Fruit fly (Drosophila melanogaster) whole organism, embryonic: ENCODE data around the gene Lsp1alpha.

Experiments used
- Aef1 ChIP-seq: fragments of 200-800 bp; sonication (Bioruptor generic); IDR thresholded peaks from 3 replicates; pipeline ENCODE4 v1.3.6; 2022; ENCODE audit warnings: missing biosample characterization, missing genetic modification characterization
- Bteb2 ChIP-seq: fragments of 200-800 bp; sonication (Bioruptor generic); optimal IDR thresholded peaks from 2 replicates; lab custom pipeline; 2016; ENCODE audit warnings: missing biosample characterization, missing genetic modification characterization
- CG10267 ChIP-seq: fragments of 200-800 bp; sonication (Bioruptor generic); optimal IDR thresholded peaks from 2 replicates; lab custom pipeline; 2018; ENCODE audit warnings: missing biosample characterization, mild to moderate bottlenecking, missing genetic modification characterization, moderate library complexity
- CG11398 ChIP-seq: fragments of 200-800 bp; sonication (Bioruptor generic); optimal IDR thresholded peaks from 2 replicates; lab custom pipeline; 2016; ENCODE audit warnings: missing biosample characterization, missing genetic modification characterization
- CG11560 ChIP-seq: fragments of 200-800 bp; sonication (Bioruptor generic); IDR thresholded peaks from 3 replicates; pipeline ENCODE4 v1.3.6; 2022; ENCODE audit warnings: missing biosample characterization, missing genetic modification characterization
- CG12769 ChIP-seq: fragments of 200-800 bp; sonication (Bioruptor generic); optimal IDR thresholded peaks from 2 replicates; lab custom pipeline; 2019; ENCODE audit warnings: missing biosample characterization, mild to moderate bottlenecking, missing genetic modification characterization, moderate library complexity
- CG14710 ChIP-seq: fragments of 200-800 bp; sonication (Bioruptor generic); optimal IDR thresholded peaks from 3 replicates; lab custom pipeline; 2019; ENCODE audit warnings: missing biosample characterization, mild to moderate bottlenecking, missing genetic modification characterization, moderate library complexity
- CG14965 ChIP-seq: fragments of 200-800 bp; sonication (Bioruptor generic); optimal IDR thresholded peaks from 2 replicates; lab custom pipeline; 2016; ENCODE audit warnings: missing biosample characterization, missing genetic modification characterization, borderline replicate concordance
- CG1529 ChIP-seq: fragments of 200-800 bp; sonication (Bioruptor generic); optimal IDR thresholded peaks from 3 replicates; lab custom pipeline; 2018; ENCODE audit warnings: missing biosample characterization, missing genetic modification characterization
- CG1647 ChIP-seq: fragments of 200-800 bp; sonication (Bioruptor generic); optimal IDR thresholded peaks from 3 replicates; lab custom pipeline; 2016; ENCODE audit warnings: missing biosample characterization, missing genetic modification characterization
- CG2129 ChIP-seq: fragments of 200-800 bp; sonication (Bioruptor generic); IDR thresholded peaks from 2 replicates; pipeline ENCODE4 v1.3.6; 2022; ENCODE audit warnings: missing biosample characterization, missing genetic modification characterization; ENCODE audit not compliant: partially characterized antibody
- CG2202 ChIP-seq: fragments of 200-800 bp; sonication (Bioruptor generic); optimal IDR thresholded peaks from 2 replicates; lab custom pipeline; 2018; ENCODE audit warnings: missing biosample characterization, mild to moderate bottlenecking, missing genetic modification characterization
- CG3726 ChIP-seq: fragments of 200-800 bp; sonication (Bioruptor generic); IDR thresholded peaks from 3 replicates; pipeline ENCODE4, ENCODE4 v1.3.6; 2022; ENCODE audit warnings: missing biosample characterization, missing genetic modification characterization
- CG42726 ChIP-seq: fragments of 200-800 bp; sonication (Bioruptor generic); IDR thresholded peaks from 2 replicates; pipeline ENCODE4 v1.3.6; 2022; ENCODE audit warnings: missing biosample characterization, missing genetic modification characterization; ENCODE audit not compliant: partially characterized antibody
- CG5245 ChIP-seq: fragments of 200-800 bp; sonication (Bioruptor generic); optimal IDR thresholded peaks from 3 replicates; lab custom pipeline; 2016; ENCODE audit warnings: missing biosample characterization, missing genetic modification characterization
- CG6254 ChIP-seq: fragments of 200-800 bp; sonication (Bioruptor generic); optimal IDR thresholded peaks from 3 replicates; lab custom pipeline; 2017; ENCODE audit warnings: mild to moderate bottlenecking, missing biosample characterization, missing genetic modification reagents, missing genetic modification characterization
- CG8388 ChIP-seq: fragments of 200-800 bp; sonication (Bioruptor generic); optimal IDR thresholded peaks from 2 replicates; lab custom pipeline; 2019; ENCODE audit warnings: missing biosample characterization, mild to moderate bottlenecking, missing genetic modification characterization, moderate library complexity
- CG9609 ChIP-seq: fragments of 200-800 bp; sonication (Bioruptor generic); optimal IDR thresholded peaks from 3 replicates; lab custom pipeline; 2016; ENCODE audit warnings: missing biosample characterization, missing genetic modification characterization
- CTCF ChIP-seq: fragments of 200-800 bp; sonication (Bioruptor generic); optimal IDR thresholded peaks from 2 replicates; lab custom pipeline; 2017; ENCODE audit warnings: missing biosample characterization, mild to moderate bottlenecking, missing genetic modification characterization, moderate library complexity
- Chrac-16 ChIP-seq: fragments of 200-800 bp; sonication (Bioruptor generic); optimal IDR thresholded peaks from 3 replicates; lab custom pipeline; 2016; ENCODE audit warnings: missing biosample characterization, missing genetic modification characterization
- HLH54F ChIP-seq: fragments of 200-800 bp; sonication (Bioruptor generic); optimal IDR thresholded peaks from 3 replicates; lab custom pipeline; 2016; ENCODE audit warnings: missing biosample characterization, missing genetic modification characterization
- HmgD ChIP-seq: fragments of 200-800 bp; sonication (Bioruptor generic); optimal IDR thresholded peaks from 3 replicates; lab custom pipeline; 2016; ENCODE audit warnings: missing biosample characterization, missing genetic modification characterization
- Myb ChIP-seq: fragments of 200-800 bp; sonication (Bioruptor generic); optimal IDR thresholded peaks from 2 replicates; lab custom pipeline; 2016; ENCODE audit warnings: missing biosample characterization, missing genetic modification characterization
- Nf-YB ChIP-seq: fragments of 200-800 bp; sonication (Bioruptor generic); optimal IDR thresholded peaks from 3 replicates; lab custom pipeline; 2019; ENCODE audit warnings: missing biosample characterization, mild to moderate bottlenecking, missing genetic modification characterization, moderate library complexity
- Nf-YC ChIP-seq: fragments of 200-800 bp; optimal IDR thresholded peaks from 3 replicates; lab custom pipeline; 2019; ENCODE audit warnings: missing biosample characterization, mild to moderate bottlenecking, missing genetic modification characterization, moderate library complexity
- Opbp ChIP-seq: fragments of 200-800 bp; sonication (Bioruptor generic); IDR thresholded peaks from 3 replicates; pipeline ENCODE4 v1.3.6; 2022; ENCODE audit warnings: missing biosample characterization, missing genetic modification characterization; ENCODE audit not compliant: partially characterized antibody
- Ravus ChIP-seq: fragments of 200-800 bp; sonication (Bioruptor generic); IDR thresholded peaks from 2 replicates; pipeline ENCODE4 v1.3.6; 2022; ENCODE audit warnings: missing biosample characterization, missing genetic modification characterization
- Scr ChIP-seq: fragments of 200-800 bp; sonication (Bioruptor generic); IDR thresholded peaks from 2 replicates; pipeline ENCODE4 v1.3.6; 2022; ENCODE audit warnings: missing biosample characterization, missing genetic modification characterization; ENCODE audit not compliant: partially characterized antibody
- Side ChIP-seq: fragments of 200-800 bp; sonication (Bioruptor generic); optimal IDR thresholded peaks from 2 replicates; lab custom pipeline; 2016; ENCODE audit warnings: missing biosample characterization, missing genetic modification characterization
- Trl ChIP-seq, 3 experiments: fragments of >200 bp in 2 of 3; fragments of 200-800 bp in 1 of 3; sonication (Bioruptor generic) in 1 of 3; optimal IDR thresholded peaks; 2 replicates in 1 of 3; 3 replicates in 2 of 3; lab custom pipeline; 2016 to 2017; ENCODE audit warnings: missing biosample characterization in 1 of 3, missing genetic modification characterization in 1 of 3
- ara ChIP-seq: fragments of 200-800 bp; sonication (Bioruptor generic); IDR thresholded peaks from 2 replicates; pipeline ENCODE4 v1.3.6; 2022; ENCODE audit warnings: missing biosample characterization, missing genetic modification characterization
- br ChIP-seq: fragments of >200 bp; optimal IDR thresholded peaks from 2 replicates; lab custom pipeline; 2017
- dan ChIP-seq: fragments of 200-800 bp; sonication (Bioruptor generic); IDR thresholded peaks from 2 replicates; pipeline ENCODE4 v1.3.6; 2022; ENCODE audit warnings: missing biosample characterization, missing genetic modification characterization
- dysf ChIP-seq: fragments of 200-800 bp; sonication (Bioruptor generic); IDR thresholded peaks from 3 replicates; pipeline ENCODE4 v1.3.6; 2022; ENCODE audit warnings: missing biosample characterization, missing genetic modification characterization
- ewg ChIP-seq: fragments of 200-800 bp; sonication (Bioruptor generic); optimal IDR thresholded peaks from 3 replicates; lab custom pipeline; 2017; ENCODE audit warnings: mild to moderate bottlenecking, missing biosample characterization, missing genetic modification reagents, missing genetic modification characterization
- exex ChIP-seq: fragments of 200-800 bp; sonication (Bioruptor generic); optimal IDR thresholded peaks from 4 replicates; lab custom pipeline; 2018; ENCODE audit warnings: missing biosample characterization, mild to moderate bottlenecking, missing genetic modification characterization, moderate library complexity
- gfzf ChIP-seq: fragments of 200-800 bp; sonication (Bioruptor generic); optimal IDR thresholded peaks from 2 replicates; lab custom pipeline; 2016; ENCODE audit warnings: missing biosample characterization, mild to moderate bottlenecking, missing genetic modification characterization, moderate library complexity
- hb ChIP-seq: fragments of 200-800 bp; sonication (Bioruptor generic); IDR thresholded peaks from 3 replicates; pipeline ENCODE4 v1.3.6; 2022; ENCODE audit warnings: missing biosample characterization, missing genetic modification characterization; ENCODE audit not compliant: partially characterized antibody
- ind ChIP-seq: fragments of 200-800 bp; sonication (Bioruptor generic); optimal IDR thresholded peaks from 3 replicates; lab custom pipeline; 2016; ENCODE audit warnings: missing biosample characterization, missing genetic modification characterization
- jumu ChIP-seq: fragments of 200-800 bp; sonication (Bioruptor generic); optimal IDR thresholded peaks from 3 replicates; lab custom pipeline; 2016; ENCODE audit warnings: missing biosample characterization, missing genetic modification characterization
- mirr ChIP-seq: fragments of 200-800 bp; sonication (Bioruptor generic); optimal IDR thresholded peaks from 3 replicates; lab custom pipeline; 2018; ENCODE audit warnings: missing biosample characterization, mild to moderate bottlenecking, missing genetic modification characterization
- mld ChIP-seq: fragments of 200-800 bp; sonication (Bioruptor generic); IDR thresholded peaks from 3 replicates; pipeline ENCODE4 v1.3.6; 2022; ENCODE audit warnings: missing biosample characterization, missing genetic modification characterization; ENCODE audit not compliant: partially characterized antibody
- prd ChIP-seq, 3 experiments: fragments of >200 bp in 2 of 3; fragments of 200-800 bp in 1 of 3; sonication (Bioruptor generic) in 1 of 3; optimal IDR thresholded peaks in 2 of 3; IDR thresholded peaks in 1 of 3; 2 replicates in 2 of 3; 3 replicates in 1 of 3; pipeline versions ENCODE4 v1.3.6 to Lab custom; 2017 to 2022; ENCODE audit warnings: missing biosample characterization in 1 of 3, missing genetic modification characterization in 1 of 3
- psq ChIP-seq: fragments of 200-800 bp; sonication (Bioruptor generic); optimal IDR thresholded peaks from 2 replicates; lab custom pipeline; 2017; ENCODE audit warnings: missing biosample characterization, missing genetic modification characterization
- scrt ChIP-seq: fragments of 200-800 bp; sonication (Bioruptor generic); optimal IDR thresholded peaks from 2 replicates; lab custom pipeline; 2018; ENCODE audit warnings: missing biosample characterization, mild to moderate bottlenecking, missing genetic modification characterization, moderate library complexity
- trem ChIP-seq: fragments of 200-800 bp; optimal IDR thresholded peaks from 3 replicates; lab custom pipeline; 2019; ENCODE audit warnings: missing biosample characterization, mild to moderate bottlenecking, missing genetic modification characterization, moderate library complexity
- tup ChIP-seq: fragments of 200-800 bp; sonication (Bioruptor generic); optimal IDR thresholded peaks from 2 replicates; lab custom pipeline; 2016; ENCODE audit warnings: missing biosample characterization, mild to moderate bottlenecking, missing genetic modification characterization, moderate library complexity
- unc-4 ChIP-seq: fragments of 200-800 bp; sonication (Bioruptor generic); IDR thresholded peaks from 2 replicates; pipeline ENCODE4 v1.3.6; 2022; ENCODE audit warnings: missing biosample characterization, missing genetic modification characterization; ENCODE audit not compliant: partially characterized antibody
- vfl ChIP-seq: fragments of 200-800 bp; sonication (Bioruptor generic); optimal IDR thresholded peaks from 2 replicates; lab custom pipeline; 2016; ENCODE audit warnings: missing biosample characterization, missing genetic modification characterization
- wdn ChIP-seq: fragments of 200-800 bp; sonication (Bioruptor generic); IDR thresholded peaks from 2 replicates; pipeline ENCODE4 v1.3.6; 2022; ENCODE audit warnings: missing biosample characterization, missing genetic modification characterization
- yki ChIP-seq: fragments of >200 bp; optimal IDR thresholded peaks from 3 replicates; lab custom pipeline; 2018

Gene Lsp1alpha

dm6 chrX:12469778-12470177, 20.3 kb upstream of the Lsp1alpha start (continued):
- TF ChIP-seq Trl (optimal IDR thresholded peaks at IDR 0.05; lab: Kevin White, UChicago) (no peak), Trl (GFP tag; optimal IDR thresholded peaks at IDR 0.05; lab: Kevin White, UChicago) (peak; percentile 2), HmgD (no peak), CG3726 (no peak), CG5245 (GFP tag; lab: Kevin White, UChicago) (peak; percentile 15), CG8388 (GFP tag; lab: Kevin White, UChicago) (peak; percentile 47), br (no peak), unc-4 (GFP tag; lab: Robert Waterston, UW) (no peak), Nf-YC (tag; lab: Kevin White, UChicago) (no peak), CG2202 (no peak), CG11398 (GFP tag; lab: Kevin White, UChicago) (peak; percentile 19), ewg (GFP tag; lab: Kevin White, UChicago) (no peak), CTCF (GFP tag; lab: Kevin White, UChicago) (no peak), prd (optimal IDR thresholded peaks at IDR 0.05; lab: Kevin White, UChicago) (no peak), prd (GFP tag; IDR thresholded peaks at IDR 0.05; lab: Robert Waterston, UW) (peak; percentile 60; the same call in 2 of the 3 replicates), Side (GFP tag; lab: Kevin White, UChicago) (no peak), CG11560 (tag; lab: Robert Waterston, UW) (no peak), Chrac-16 (GFP tag; lab: Kevin White, UChicago) (peak; percentile 27), CG10267 (tag; lab: Kevin White, UChicago) (peak; percentile 38), yki (lab: Kevin White, UChicago) (no peak), ind (GFP tag; lab: Kevin White, UChicago) (peak; percentile 60), tup (no peak), Ravus (GFP tag; lab: Robert Waterston, UW) (0 out of 2 replicates have a peak, but pooled peaks have one; percentile 4), mld (GFP tag; lab: Robert Waterston, UW) (no peak), CG2129 (GFP tag; lab: Robert Waterston, UW) (no peak), CG1647 (GFP tag; lab: Kevin White, UChicago) (no peak), vfl (GFP tag; lab: Kevin White, UChicago) (no peak), jumu (GFP tag; lab: Kevin White, UChicago) (peak; percentile 54), ara (no peak), scrt (peak; percentile 31), Myb (GFP tag; lab: Kevin White, UChicago) (no peak), Scr (GFP tag; lab: Robert Waterston, UW) (no peak), wdn (peak; percentile 57), exex (tag; lab: Kevin White, UChicago) (no peak), CG42726 (no peak), dan (no peak), Bteb2 (no peak), CG6254 (GFP tag; lab: Kevin White, UChicago) (no peak), Nf-YB (GFP tag; lab: Kevin White, UChicago) (peak; percentile 43), mirr (GFP tag; lab: Kevin White, UChicago) (no peak), HLH54F (GFP tag; lab: Kevin White, UChicago) (peak; percentile 43), CG14710 (tag; lab: Kevin White, UChicago) (peak; percentile 16), gfzf (GFP tag; lab: Kevin White, UChicago) (no peak), trem (tag; lab: Kevin White, UChicago) (no peak), Aef1 (GFP tag; lab: Robert Waterston, UW) (peak; percentile 55), CG9609 (peak; percentile 35), Opbp (GFP tag; lab: Robert Waterston, UW) (no peak), CG14965 (GFP tag; lab: Kevin White, UChicago) (no peak), CG12769 (tag; lab: Kevin White, UChicago) (no peak), psq (GFP tag; lab: Kevin White, UChicago) (peak; percentile 3), hb (GFP tag; lab: Robert Waterston, UW) (no peak), dysf (GFP tag; lab: Robert Waterston, UW) (peak; percentile 65; the same call in 2 of the 3 replicates), CG1529 (peak; percentile 20)
